Worm (Caenorhabditis elegans): Measurements from ENCODE around the gene smz-1.

Gene smz-1

ce11 chrIV:12419291-12419690 is 35.6 kb upstream of the smz-1 start:
- TF ChIP-seq B0310.2 (tag; optimal IDR thresholded peaks at IDR 0.05) (no peak), tbx-11 (GFP tag; IDR thresholded peaks at IDR 0.05) (no peak), F13C5.2 (tag; optimal IDR thresholded peaks at IDR 0.05) (no peak), tra-4 (tag; optimal IDR thresholded peaks at IDR 0.05) (no peak), ceh-36 (tag; optimal IDR thresholded peaks at IDR 0.05) (no peak), hmbx-1 (tag; optimal IDR thresholded peaks at IDR 0.05) (no peak), pes-1 (GFP tag; IDR thresholded peaks at IDR 0.05) (no peak), aly-1 (tag; optimal IDR thresholded peaks at IDR 0.05) (no peak), ceh-13 (GFP tag; optimal IDR thresholded peaks at IDR 0.05) (no peak), tbx-37 (GFP tag; conservative IDR thresholded peaks at IDR 0.05) (no peak)

- TF ChIP-seq pes-1 (GFP tag; IDR thresholded peaks at IDR 0.05), result no peak
- TF ChIP-seq scrt-1 (GFP tag; IDR thresholded peaks at IDR 0.05), result no peak
- no peak for TF ChIP-seq ama-1 (optimal IDR thresholded peaks at IDR 0.05)
- TF ChIP-seq hnd-1 (tag; optimal IDR thresholded peaks at IDR 0.05), result no peak
Measured at ce11 chrIV:12420455-12420854, 34.4 kb upstream of the smz-1 start, which contains the start of gene ugt-65. Gene ugt-65, plus strand, starts transcription at chrIV:12420683.

- TF ChIP-seq F13C5.2 (tag; optimal IDR thresholded peaks at IDR 0.05) (no peak), ama-1 (optimal IDR thresholded peaks at IDR 0.05) (no peak), ceh-13 (GFP tag; optimal IDR thresholded peaks at IDR 0.05) (no peak), tbx-11 (GFP tag; IDR thresholded peaks at IDR 0.05) (no peak), hnd-1 (tag; optimal IDR thresholded peaks at IDR 0.05) (no peak), tbx-37 (GFP tag; conservative IDR thresholded peaks at IDR 0.05) (no peak), sea-1 (GFP tag; conservative IDR thresholded peaks at IDR 0.05) (no peak), ceh-36 (tag; optimal IDR thresholded peaks at IDR 0.05) (no peak)
Measured at ce11 chrIV:12425595-12425994, 29.3 kb upstream of the smz-1 start.

ce11 chrIV:12427687-12428284 is 27.1 kb upstream of the smz-1 start:
- TF ChIP-seq tbx-11 (GFP tag; IDR thresholded peaks at IDR 0.05), result no peak
- no peak for TF ChIP-seq ceh-36 (tag; optimal IDR thresholded peaks at IDR 0.05)
- TF ChIP-seq hmbx-1 (tag; optimal IDR thresholded peaks at IDR 0.05), result no peak
- no peak for TF ChIP-seq tra-4 (tag; optimal IDR thresholded peaks at IDR 0.05)
- TF ChIP-seq aly-1 (tag; optimal IDR thresholded peaks at IDR 0.05), result no peak
- TF ChIP-seq ceh-13 (GFP tag; optimal IDR thresholded peaks at IDR 0.05), result no peak
- TF ChIP-seq sea-1 (GFP tag; conservative IDR thresholded peaks at IDR 0.05), result no peak

- TF ChIP-seq B0310.2 (tag; optimal IDR thresholded peaks at IDR 0.05) (no peak), ets-7 (tag; optimal IDR thresholded peaks at IDR 0.05) (no peak), sea-1 (GFP tag; conservative IDR thresholded peaks at IDR 0.05) (no peak), ceh-13 (GFP tag; optimal IDR thresholded peaks at IDR 0.05) (no peak), ama-1 (optimal IDR thresholded peaks at IDR 0.05) (no peak), hnd-1 (tag; optimal IDR thresholded peaks at IDR 0.05) (no peak), tbx-11 (GFP tag; IDR thresholded peaks at IDR 0.05) (no peak), ceh-36 (tag; optimal IDR thresholded peaks at IDR 0.05) (no peak), tbx-37 (GFP tag; conservative IDR thresholded peaks at IDR 0.05) (no peak), hmg-4 (GFP tag; optimal IDR thresholded peaks at IDR 0.05) (no peak), aly-1 (tag; optimal IDR thresholded peaks at IDR 0.05) (no peak), tra-4 (tag; optimal IDR thresholded peaks at IDR 0.05) (no peak), pes-1 (GFP tag; IDR thresholded peaks at IDR 0.05) (no peak), flt-1 (GFP tag; IDR thresholded peaks at IDR 0.05) (no peak), F13C5.2 (tag; optimal IDR thresholded peaks at IDR 0.05) (no peak), hmbx-1 (tag; optimal IDR thresholded peaks at IDR 0.05) (no peak), scrt-1 (GFP tag; IDR thresholded peaks at IDR 0.05) (no peak)
Measured at ce11 chrIV:12428467-12428866, 26.4 kb upstream of the smz-1 start, which contains the start of gene col-130. Gene col-130, minus strand, starts transcription at chrIV:12428516.

ce11 chrIV:12429504-12429903 is 25.3 kb upstream of the smz-1 start:
- no peak for TF ChIP-seq scrt-1 (GFP tag; IDR thresholded peaks at IDR 0.05)

ce11 chrIV:12431755-12432154 is 23.1 kb upstream of the smz-1 start:
- no peak for TF ChIP-seq pes-1 (GFP tag; IDR thresholded peaks at IDR 0.05)
- no peak for TF ChIP-seq ama-1 (optimal IDR thresholded peaks at IDR 0.05)
- TF ChIP-seq ceh-36 (tag; optimal IDR thresholded peaks at IDR 0.05), result no peak
- no peak for TF ChIP-seq B0310.2 (tag; optimal IDR thresholded peaks at IDR 0.05)
- no peak for TF ChIP-seq tbx-11 (GFP tag; IDR thresholded peaks at IDR 0.05)
- TF ChIP-seq hnd-1 (tag; optimal IDR thresholded peaks at IDR 0.05), result no peak
- no peak for TF ChIP-seq tbx-37 (GFP tag; conservative IDR thresholded peaks at IDR 0.05)
- TF ChIP-seq tra-4 (tag; optimal IDR thresholded peaks at IDR 0.05), result no peak

ce11 chrIV:12432340-12432739 is 22.5 kb upstream of the smz-1 start, which contains the start of gene clec-184:
Gene clec-184, plus strand, starts transcription at chrIV:12432640.
- TF ChIP-seq pes-1 (GFP tag; IDR thresholded peaks at IDR 0.05) (no peak), ceh-36 (tag; optimal IDR thresholded peaks at IDR 0.05) (no peak), flt-1 (GFP tag; IDR thresholded peaks at IDR 0.05) (no peak), tra-4 (tag; optimal IDR thresholded peaks at IDR 0.05) (no peak), ama-1 (optimal IDR thresholded peaks at IDR 0.05) (no peak), tbx-37 (GFP tag; conservative IDR thresholded peaks at IDR 0.05) (no peak), B0310.2 (tag; optimal IDR thresholded peaks at IDR 0.05) (no peak), scrt-1 (GFP tag; IDR thresholded peaks at IDR 0.05) (no peak), F13C5.2 (tag; optimal IDR thresholded peaks at IDR 0.05) (no peak), sea-1 (GFP tag; conservative IDR thresholded peaks at IDR 0.05) (no peak), hnd-1 (tag; optimal IDR thresholded peaks at IDR 0.05) (no peak)
